Fruit fly (Drosophila melanogaster): ENCODE data around the gene CrebA.

The CrebA gene

dm6 chr3L:15500813-15501645, 34.2 kb upstream of the CrebA start, which contains the start of gene CG7272 (continued):
- TF ChIP-seq Trl (optimal IDR thresholded peaks at IDR 0.05) (no peak), Trl (GFP tag; optimal IDR thresholded peaks at IDR 0.05) (peak; percentile 30), ssp (GFP tag; IDR thresholded peaks at IDR 0.05) (no peak), Hsf (GFP tag; optimal IDR thresholded peaks at IDR 0.05) (no peak), CG32532 (GFP tag; IDR thresholded peaks at IDR 0.05) (peak; percentile 47), CG10147 (GFP tag; optimal IDR thresholded peaks at IDR 0.05) (no peak), Hmr (GFP tag; optimal IDR thresholded peaks at IDR 0.05) (peak; percentile 32), oc (tag; optimal IDR thresholded peaks at IDR 0.05) (peak; percentile 7), Rx (GFP tag; IDR thresholded peaks at IDR 0.05) (no peak), CG4328 (GFP tag; optimal IDR thresholded peaks at IDR 0.05) (peak; percentile 27), CG11398 (GFP tag; optimal IDR thresholded peaks at IDR 0.05) (no peak), pros (GFP tag; optimal IDR thresholded peaks at IDR 0.05) (peak; percentile 23), Antp (GFP tag; optimal IDR thresholded peaks at IDR 0.05) (peak; percentile 6), CTCF (GFP tag; optimal IDR thresholded peaks at IDR 0.05) (peak; percentile 23), MTF-1 (GFP tag; optimal IDR thresholded peaks at IDR 0.05; ENCODE audit: borderline replicate concordance) (peak; percentile 14), CHES-1-like (GFP tag; optimal IDR thresholded peaks at IDR 0.05) (peak; percentile 11), CG1603 (tag; optimal IDR thresholded peaks at IDR 0.05) (peak; percentile 39), CG33213 (GFP tag; optimal IDR thresholded peaks at IDR 0.05) (no peak), dpn (GFP tag; optimal IDR thresholded peaks at IDR 0.05) (no peak), CG12659 (GFP tag; optimal IDR thresholded peaks at IDR 0.05) (peak; percentile 38), ftz-f1 (GFP tag; optimal IDR thresholded peaks at IDR 0.05) (peak; percentile 84), btn (GFP tag; optimal IDR thresholded peaks at IDR 0.05) (no peak), CG4854 (GFP tag; optimal IDR thresholded peaks at IDR 0.05) (no peak), toy (GFP tag; IDR thresholded peaks at IDR 0.05) (no peak), E2f1 (GFP tag; IDR thresholded peaks at IDR 0.05) (peak; percentile 36; the same call in 1 of the 2 replicates), Deaf1 (tag; optimal IDR thresholded peaks at IDR 0.05) (peak; percentile 72), pita (GFP tag; optimal IDR thresholded peaks at IDR 0.05) (no peak), CG1024 (GFP tag; IDR thresholded peaks at IDR 0.05) (no peak), Ets97D (GFP tag; optimal IDR thresholded peaks at IDR 0.05) (peak; percentile 18), unc-4 (GFP tag; IDR thresholded peaks at IDR 0.05; ENCODE audit: partially characterized antibody) (peak; percentile 51), jumu (GFP tag; optimal IDR thresholded peaks at IDR 0.05) (no peak), CG9797 (GFP tag; optimal IDR thresholded peaks at IDR 0.05) (peak; percentile 22), chinmo (GFP tag; IDR thresholded peaks at IDR 0.05; ENCODE audit: partially characterized antibody) (peak; percentile 28; the same call in 1 of the 4 replicates), gem (tag; optimal IDR thresholded peaks at IDR 0.05) (peak; percentile 10), zf30C (GFP tag; optimal IDR thresholded peaks at IDR 0.05) (no peak), lbe (GFP tag; optimal IDR thresholded peaks at IDR 0.05) (no peak), NFAT (GFP tag; IDR thresholded peaks at IDR 0.05) (peak; percentile 64; the same call in 1 of the 2 replicates), CG15514 (GFP tag; optimal IDR thresholded peaks at IDR 0.05) (peak; percentile 78), CG3847 (GFP tag; IDR thresholded peaks at IDR 0.05) (peak; percentile 40; the same call in 1 of the 2 replicates), crol (GFP tag; IDR thresholded peaks at IDR 0.05) (peak; percentile 86), CG30431 (GFP tag; optimal IDR thresholded peaks at IDR 0.05) (no peak), Myb (GFP tag; optimal IDR thresholded peaks at IDR 0.05) (peak; percentile 90), danr (GFP tag; IDR thresholded peaks at IDR 0.05) (no peak), CG10543 (GFP tag; optimal IDR thresholded peaks at IDR 0.05) (peak; percentile 82), Pdp1 (GFP tag; optimal IDR thresholded peaks at IDR 0.05) (peak in 1 of 2 experiments; percentile 78), aop (GFP tag; IDR thresholded peaks at IDR 0.05) (no peak), Hey (tag; optimal IDR thresholded peaks at IDR 0.05) (peak; percentile 2), CG13775 (GFP tag; optimal IDR thresholded peaks at IDR 0.05) (peak; percentile 0), Meics (GFP tag; optimal IDR thresholded peaks at IDR 0.05) (peak; percentile 26), Med (GFP tag) (peak; percentile 88)

Measured in whole organism, embryonic.